Fruit fly (Drosophila melanogaster) whole organism, pupa: ENCODE measurements around the gene CG14618.

Experiments
- CG10348 ChIP-seq: fragments of 200-800 bp; sonication (Bioruptor generic); IDR thresholded peaks from 2 replicates; pipeline ENCODE4 v1.3.6; 2022; ENCODE audit warnings: missing biosample characterization, missing genetic modification characterization
- CG13204 ChIP-seq: fragments of 200-800 bp; sonication (Bioruptor generic); optimal IDR thresholded peaks from 2 replicates; lab custom pipeline; 2018; ENCODE audit warnings: missing biosample characterization, mild to moderate bottlenecking, missing genetic modification characterization, moderate library complexity
- CG14655 ChIP-seq: fragments of 200-800 bp; sonication (Bioruptor generic); optimal IDR thresholded peaks from 3 replicates; lab custom pipeline; 2017; ENCODE audit warnings: mild to moderate bottlenecking, missing biosample characterization, missing genetic modification reagents, missing genetic modification characterization
- CG17806 ChIP-seq: fragments of 200-800 bp; sonication (Bioruptor generic); optimal IDR thresholded peaks from 2 replicates; lab custom pipeline; 2018; ENCODE audit warnings: missing biosample characterization, mild to moderate bottlenecking, missing genetic modification characterization, moderate library complexity
- CG8159 ChIP-seq: fragments of 200-800 bp; sonication (Bioruptor generic); optimal IDR thresholded peaks from 3 replicates; lab custom pipeline; 2018; ENCODE audit warnings: missing biosample characterization, mild to moderate bottlenecking, missing genetic modification characterization, moderate library complexity
- CG9948 ChIP-seq: fragments of 200-800 bp; sonication (Bioruptor generic); optimal IDR thresholded peaks from 2 replicates; lab custom pipeline; 2018; ENCODE audit warnings: missing biosample characterization, mild to moderate bottlenecking, missing genetic modification characterization, moderate library complexity
- EcR ChIP-seq: fragments of 200-800 bp; sonication (Bioruptor generic); optimal IDR thresholded peaks from 3 replicates; lab custom pipeline; 2019; ENCODE audit warnings: missing biosample characterization, missing genetic modification characterization, mild to moderate bottlenecking, moderate library complexity, missing genetic modification reagents
- Ets98B ChIP-seq: fragments of 200-800 bp; sonication (Bioruptor generic); IDR thresholded peaks from 2 replicates; pipeline ENCODE4 v1.3.6; 2022; ENCODE audit warnings: missing biosample characterization, missing genetic modification characterization
- Pif1A ChIP-seq: fragments of 200-800 bp; sonication (Bioruptor generic); optimal IDR thresholded peaks from 3 replicates; lab custom pipeline; 2016; ENCODE audit warnings: missing biosample characterization, missing genetic modification characterization
- Pif1B ChIP-seq: fragments of 200-800 bp; sonication (Bioruptor generic); optimal IDR thresholded peaks from 3 replicates; lab custom pipeline; 2016; ENCODE audit warnings: missing biosample characterization, missing genetic modification characterization
- Snoo ChIP-seq: fragments of 200-800 bp; sonication (Bioruptor generic); optimal IDR thresholded peaks from 3 replicates; lab custom pipeline; 2017; ENCODE audit warnings: missing biosample characterization, mild to moderate bottlenecking, missing genetic modification characterization, inconsistent platforms
- fd96Ca ChIP-seq: fragments of 200-800 bp; sonication (Bioruptor generic); IDR thresholded peaks from 3 replicates; pipeline ENCODE4 v1.3.6; 2022; ENCODE audit warnings: missing biosample characterization, missing genetic modification characterization
- rn ChIP-seq: fragments of 200-800 bp; sonication (Bioruptor generic); IDR thresholded peaks from 2 replicates; pipeline ENCODE4 v1.3.6; 2022; ENCODE audit warnings: missing biosample characterization, missing genetic modification characterization

DNA sequence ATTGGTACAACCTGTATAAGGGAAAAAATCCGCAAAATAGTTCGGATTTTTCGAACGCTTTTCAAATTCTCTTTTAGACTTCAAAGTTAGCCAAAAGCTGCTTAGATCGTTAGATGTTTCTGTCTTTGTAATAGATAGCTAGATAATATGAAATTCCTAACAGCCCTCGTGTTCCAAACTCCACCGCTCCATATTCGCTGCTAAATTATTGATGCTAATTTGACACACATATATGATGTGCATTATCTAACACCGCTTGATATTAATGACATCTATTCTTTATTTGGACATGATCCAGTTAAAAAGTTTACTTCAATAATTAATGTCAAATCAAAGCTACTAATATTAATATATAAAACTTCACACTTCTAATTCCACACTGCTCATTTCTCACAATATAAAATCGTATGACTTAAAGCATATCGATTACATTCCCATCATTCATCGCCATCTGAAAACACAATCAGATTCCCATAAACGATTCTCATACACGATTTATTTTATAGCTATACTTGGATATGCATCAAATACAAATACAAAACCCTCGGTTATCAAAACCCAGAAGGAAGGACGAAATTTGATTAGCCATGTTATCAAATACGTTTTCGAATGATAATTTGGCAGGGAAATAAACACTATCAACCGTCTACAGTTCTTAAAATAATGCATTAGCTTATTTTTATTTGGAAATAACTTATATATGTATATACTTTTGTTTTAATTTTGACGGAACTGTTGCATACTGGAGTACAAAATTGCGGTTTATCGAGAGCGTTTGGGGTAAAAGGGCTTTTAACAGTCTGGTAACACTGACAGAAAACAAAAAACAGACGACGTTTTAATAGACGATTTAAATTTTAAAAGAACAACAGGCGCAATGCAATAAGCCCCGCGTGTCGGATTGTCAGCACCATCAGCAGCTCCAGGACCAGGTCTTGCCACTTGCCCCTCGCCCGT lies 29.3 kb upstream of the CG14618 start, which contains the start of gene CG14621:
- TF ChIP-seq rn (GFP tag; lab: Robert Waterston, UW) (no peak), Pif1A (GFP tag; lab: Kevin White, UChicago) (no peak), CG9948 (tag; lab: Kevin White, UChicago) (no peak), Ets98B (GFP tag; lab: Robert Waterston, UW) (no peak), CG8159 (tag; lab: Kevin White, UChicago) (no peak), CG14655 (no peak), CG10348 (GFP tag; lab: Robert Waterston, UW) (no peak), Snoo (no peak), Pif1B (GFP tag; lab: Kevin White, UChicago) (no peak), CG17806 (tag; lab: Kevin White, UChicago) (no peak), EcR (GFP tag; lab: Kevin White, UChicago) (no peak), fd96Ca (GFP tag; lab: Robert Waterston, UW) (no peak), CG13204 (no peak)
